Fruit fly (Drosophila melanogaster) whole organism, wandering third instar larva: ENCODE data around the gene CG4854.

Experiments
- Abd-B ChIP-seq: fragments of >200 bp; optimal IDR thresholded peaks from 2 replicates; lab custom pipeline; 2017; ENCODE audit warnings: missing biosample characterization, missing genetic modification characterization
- CG32264 ChIP-seq: fragments of 200-800 bp; sonication (Bioruptor generic); optimal IDR thresholded peaks from 2 replicates; lab custom pipeline; 2016; ENCODE audit warnings: missing biosample characterization, missing genetic modification characterization
- CG9705 ChIP-seq: fragments of 200-800 bp; sonication (Bioruptor generic); optimal IDR thresholded peaks from 2 replicates; lab custom pipeline; 2018; ENCODE audit warnings: missing biosample characterization, mild to moderate bottlenecking, missing genetic modification characterization
- CrebA ChIP-seq: fragments of 200-800 bp; sonication (Bioruptor generic); optimal IDR thresholded peaks from 2 replicates; lab custom pipeline; 2016; ENCODE audit warnings: missing biosample characterization, mild to moderate bottlenecking, missing genetic modification characterization, borderline replicate concordance
- Dfd ChIP-seq: fragments of >200 bp; optimal IDR thresholded peaks from 2 replicates; lab custom pipeline; 2017; ENCODE audit warnings: missing biosample characterization, missing genetic modification characterization
- GATAd ChIP-seq: sonication (Bioruptor generic); optimal IDR thresholded peaks from 2 replicates; lab custom pipeline; 2016; ENCODE audit warnings: missing biosample characterization, missing genetic modification characterization
- HLH106 ChIP-seq: fragments of 200-800 bp; optimal IDR thresholded peaks from 3 replicates; lab custom pipeline; 2019; ENCODE audit warnings: missing biosample characterization, mild to moderate bottlenecking, missing genetic modification characterization, moderate library complexity
- Hnf4 ChIP-seq: fragments of 200-800 bp; sonication (Bioruptor generic); optimal IDR thresholded peaks from 2 replicates; lab custom pipeline; 2016; ENCODE audit warnings: missing biosample characterization, mild to moderate bottlenecking, missing genetic modification characterization
- Hr78 ChIP-seq: fragments of >200 bp; optimal IDR thresholded peaks from 2 replicates; lab custom pipeline; 2017; ENCODE audit warnings: missing biosample characterization, missing genetic modification characterization
- Hr83 ChIP-seq: fragments of 200-300 bp; sonication (Bioruptor generic); optimal IDR thresholded peaks from 2 replicates; lab custom pipeline; 2016; ENCODE audit warnings: missing biosample characterization, mild to moderate bottlenecking, missing genetic modification characterization, moderate library complexity; ENCODE audit not compliant: poor library complexity, severe bottlenecking
- Jra ChIP-seq: sonication (Bioruptor generic); optimal IDR thresholded peaks from 2 replicates; lab custom pipeline; 2016; ENCODE audit warnings: missing biosample characterization, missing genetic modification characterization
- Mio ChIP-seq: sonication (Bioruptor generic); optimal IDR thresholded peaks from 2 replicates; lab custom pipeline; 2016; ENCODE audit warnings: missing biosample characterization, missing genetic modification characterization
- Myc ChIP-seq: fragments of >200 bp; optimal IDR thresholded peaks from 2 replicates; lab custom pipeline; 2017
- N ChIP-seq: fragments of >200 bp; optimal IDR thresholded peaks from 2 replicates; lab custom pipeline; 2018; ENCODE audit warnings: missing biosample characterization, missing external identifiers, missing genetic modification characterization
- OdsH ChIP-seq: fragments of 200-800 bp; sonication (Bioruptor generic); optimal IDR thresholded peaks from 2 replicates; lab custom pipeline; 2016; ENCODE audit warnings: missing biosample characterization, mild to moderate bottlenecking, missing genetic modification characterization
- Rel ChIP-seq, 2 experiments: fragments of 200-800 bp; sonication (Bioruptor generic) in 1 of 2; optimal IDR thresholded peaks; 2 replicates in 1 of 2; 3 replicates in 1 of 2; lab custom pipeline; 2016 to 2019; ENCODE audit warnings: mild to moderate bottlenecking in 2 of 2, missing biosample characterization in 2 of 2, missing genetic modification characterization in 2 of 2, moderate library complexity in 1 of 2
- Sp1 ChIP-seq: fragments of 200-800 bp; sonication (Bioruptor generic); optimal IDR thresholded peaks from 3 replicates; lab custom pipeline; 2019; ENCODE audit warnings: missing biosample characterization, mild to moderate bottlenecking, missing genetic modification characterization, moderate library complexity
- Vsx2 ChIP-seq: fragments of 200-300, 225-300 bp; sonication (Bioruptor generic); optimal IDR thresholded peaks from 2 replicates; lab custom pipeline; 2018; ENCODE audit warnings: missing biosample characterization, missing genetic modification characterization; ENCODE audit not compliant: partially characterized antibody
- br ChIP-seq: fragments of 200-800 bp; sonication (Bioruptor generic); optimal IDR thresholded peaks from 2 replicates; lab custom pipeline; 2016; ENCODE audit warnings: missing biosample characterization, missing genetic modification characterization
- brk ChIP-seq: fragments of 200-800 bp; sonication (Bioruptor generic); optimal IDR thresholded peaks from 2 replicates; lab custom pipeline; 2016; ENCODE audit warnings: missing biosample characterization, mild to moderate bottlenecking, missing genetic modification characterization
- dl ChIP-seq, 2 experiments: fragments of 175-275, 200-275 bp in 1 of 2; fragments of 200-275 bp in 1 of 2; sonication (Bioruptor generic); optimal IDR thresholded peaks; lab custom pipeline; 2018; ENCODE audit warnings: mild to moderate bottlenecking in 2 of 2, missing biosample characterization in 2 of 2, missing genetic modification characterization in 2 of 2, moderate library complexity in 2 of 2; ENCODE audit not compliant: partially characterized antibody in 2 of 2, insufficient read depth in 1 of 2
- dsf ChIP-seq: sonication (Bioruptor generic); optimal IDR thresholded peaks from 2 replicates; lab custom pipeline; 2016; ENCODE audit warnings: missing biosample characterization, missing genetic modification characterization, borderline replicate concordance
- ey ChIP-seq: fragments of 200-800 bp; sonication (Bioruptor generic); optimal IDR thresholded peaks from 2 replicates; lab custom pipeline; 2016; ENCODE audit warnings: missing biosample characterization, missing genetic modification characterization
- foxo ChIP-seq, 2 experiments: fragments of 200-800 bp; sonication (Bioruptor generic); optimal IDR thresholded peaks; 2 replicates in 1 of 2; 3 replicates in 1 of 2; lab custom pipeline; 2016 to 2017; ENCODE audit warnings: missing biosample characterization in 2 of 2, missing genetic modification characterization in 2 of 2
- fru ChIP-seq: fragments of 200-800 bp; sonication (Bioruptor generic); optimal IDR thresholded peaks from 3 replicates; lab custom pipeline; 2016; ENCODE audit warnings: missing biosample characterization, mild to moderate bottlenecking, missing genetic modification characterization
- jim ChIP-seq: fragments of 175-275, 200-325 bp; sonication (Bioruptor generic); optimal IDR thresholded peaks from 2 replicates; lab custom pipeline; 2016; ENCODE audit warnings: missing biosample characterization, mild to moderate bottlenecking, missing genetic modification characterization
- psq ChIP-seq: fragments of 200-800 bp; sonication (Bioruptor generic); optimal IDR thresholded peaks from 3 replicates; lab custom pipeline; 2017; ENCODE audit warnings: missing biosample characterization, mild to moderate bottlenecking, missing genetic modification characterization, moderate library complexity
- rgr ChIP-seq: fragments of 200-800 bp; sonication (Bioruptor generic); optimal IDR thresholded peaks from 3 replicates; lab custom pipeline; 2016; ENCODE audit warnings: missing biosample characterization, mild to moderate bottlenecking, missing genetic modification characterization
- sage ChIP-seq: fragments of 200-800 bp; sonication (Bioruptor generic); optimal IDR thresholded peaks from 2 replicates; lab custom pipeline; 2016; ENCODE audit warnings: missing biosample characterization, mild to moderate bottlenecking, missing genetic modification characterization
- sv ChIP-seq: fragments of 200-800 bp; sonication (Bioruptor generic); optimal IDR thresholded peaks from 3 replicates; lab custom pipeline; 2016; ENCODE audit warnings: missing biosample characterization, missing genetic modification characterization
- tai ChIP-seq: sonication (Bioruptor generic); optimal IDR thresholded peaks from 2 replicates; lab custom pipeline; 2016; ENCODE audit warnings: missing biosample characterization, missing genetic modification characterization
- woc ChIP-seq: sonication (Bioruptor generic); optimal IDR thresholded peaks from 2 replicates; lab custom pipeline; 2016; ENCODE audit warnings: missing biosample characterization, mild to moderate bottlenecking, missing genetic modification characterization

The CG4854 gene

dm6 chr3R:20010942-20011341 lies 16.9 kb upstream of the CG4854 start:
- TF ChIP-seq Rel (GFP tag; optimal IDR thresholded peaks at IDR 0.05; lab: Kevin White, UChicago) = no peak
- TF ChIP-seq Rel (tag; optimal IDR thresholded peaks at IDR 0.05; lab: Kevin White, UChicago) = no peak
- peak; percentile 94 for TF ChIP-seq Dfd (GFP tag; lab: Kevin White, UChicago)

- no peak for TF ChIP-seq sv
- no peak for TF ChIP-seq dsf
- TF ChIP-seq Rel (GFP tag; optimal IDR thresholded peaks at IDR 0.05; lab: Kevin White, UChicago) = no peak
- no peak for TF ChIP-seq Rel (tag; optimal IDR thresholded peaks at IDR 0.05; lab: Kevin White, UChicago)
- TF ChIP-seq jim = no peak
- TF ChIP-seq N (GFP tag; lab: Kevin White, UChicago) = no peak
- TF ChIP-seq OdsH = no peak
- TF ChIP-seq Hr78 (GFP tag; lab: Kevin White, UChicago) = no peak
- TF ChIP-seq fru (GFP tag; lab: Kevin White, UChicago) = no peak
- no peak for TF ChIP-seq Hr83 (GFP tag; lab: Kevin White, UChicago)
- TF ChIP-seq CG9705 = no peak
Observed at dm6 chr3R:20012688-20013087, 15.2 kb upstream of the CG4854 start.

- TF ChIP-seq N (GFP tag; lab: Kevin White, UChicago) (no peak), CG32264 (GFP tag; lab: Kevin White, UChicago) (no peak), sage (GFP tag; lab: Kevin White, UChicago) (no peak), Myc (lab: Kevin White, UChicago) (no peak), jim (no peak), Hr78 (GFP tag; lab: Kevin White, UChicago) (no peak), dl (GFP tag; optimal IDR thresholded peaks at IDR 0.05; lab: Kevin White, UChicago; ENCODE audit: insufficient read depth in 1 of 2, partially characterized antibody in 2 of 2) (no peak), foxo (GFP tag; optimal IDR thresholded peaks at IDR 0.05; lab: Kevin White, UChicago) (no peak), Jra (no peak), CrebA (GFP tag; lab: Kevin White, UChicago) (no peak), tai (GFP tag; lab: Kevin White, UChicago) (no peak), br (GFP tag; lab: Kevin White, UChicago) (no peak), OdsH (no peak), CG9705 (no peak)
Observed at dm6 chr3R:20013404-20013922, 14.4 kb upstream of the CG4854 start, which contains the start of the genes CG17190 and CG4836. CG17190 (minus strand) TSS chr3R:20013504. CG4836 (plus strand) TSS chr3R:20013872.

- TF ChIP-seq ey (GFP tag; lab: Kevin White, UChicago) (peak; percentile 82), OdsH (peak; percentile 81), fru (GFP tag; lab: Kevin White, UChicago) (peak; percentile 75), Mio (GFP tag; lab: Kevin White, UChicago) (peak; percentile 25), rgr (GFP tag; lab: Kevin White, UChicago) (peak; percentile 88), dsf (peak; percentile 72), GATAd (GFP tag; lab: Kevin White, UChicago) (peak; percentile 86), brk (GFP tag; lab: Kevin White, UChicago) (no peak), sv (peak; percentile 74), CrebA (GFP tag; lab: Kevin White, UChicago) (no peak), Sp1 (GFP tag; lab: Kevin White, UChicago) (peak; percentile 84), sage (GFP tag; lab: Kevin White, UChicago) (no peak), Hr83 (GFP tag; lab: Kevin White, UChicago) (peak; percentile 69), foxo (GFP tag; optimal IDR thresholded peaks at IDR 0.05; lab: Kevin White, UChicago) (peak in 1 of 2 experiments; percentile 81), Vsx2 (GFP tag; lab: Kevin White, UChicago) (peak; percentile 21), Hnf4 (no peak), Rel (GFP tag; optimal IDR thresholded peaks at IDR 0.05; lab: Kevin White, UChicago) (no peak), Rel (tag; optimal IDR thresholded peaks at IDR 0.05; lab: Kevin White, UChicago) (peak; percentile 35), psq (GFP tag; lab: Kevin White, UChicago) (peak; percentile 78), br (GFP tag; lab: Kevin White, UChicago) (peak; percentile 80), CG9705 (peak; percentile 51), HLH106 (tag; lab: Kevin White, UChicago) (peak; percentile 91), woc (GFP tag; lab: Kevin White, UChicago) (peak; percentile 81), Abd-B (GFP tag; lab: Kevin White, UChicago) (no peak), jim (no peak)
Observed at dm6 chr3R:20021152-20021769, 6.6 kb upstream of the CG4854 start, which contains the start of the genes PIG-L and psidin. PIG-L (minus strand) TSS chr3R:20021338. psidin (plus strand) TSS chr3R:20021704.
